Fruit fly (Drosophila melanogaster) whole organism, embryonic: Measurements from ENCODE around the gene ova.
A peak's percentile ranks its signal among the peaks of the same experiment; 100 is the strongest.

Experiments
- Adf1 ChIP-seq: fragments of 200-800 bp; sonication (Bioruptor generic); IDR thresholded peaks from 2 replicates; pipeline ENCODE4 v1.3.6; 2022; ENCODE audit warnings: missing biosample characterization, missing genetic modification characterization
- CG10147 ChIP-seq: fragments of 200-800 bp; sonication (Bioruptor generic); optimal IDR thresholded peaks from 2 replicates; lab custom pipeline; 2019; ENCODE audit warnings: missing biosample characterization, mild to moderate bottlenecking, missing genetic modification characterization, moderate library complexity
- CG10209 ChIP-seq: fragments of 200-800 bp; sonication (Bioruptor generic); optimal IDR thresholded peaks from 3 replicates; lab custom pipeline; 2017; ENCODE audit warnings: missing biosample characterization, mild to moderate bottlenecking, missing genetic modification characterization, missing genetic modification reagents
- CG10462 ChIP-seq: fragments of 200-800 bp; sonication (Bioruptor generic); optimal IDR thresholded peaks from 2 replicates; lab custom pipeline; 2016; ENCODE audit warnings: missing biosample characterization, missing genetic modification characterization
- CG11085 ChIP-seq: fragments of 200-800 bp; sonication (Bioruptor generic); IDR thresholded peaks from 2 replicates; pipeline ENCODE4 v1.3.6; 2022; ENCODE audit warnings: missing biosample characterization, missing genetic modification characterization
- CG11456 ChIP-seq: fragments of 200-800 bp; sonication (Bioruptor generic); IDR thresholded peaks from 3 replicates; pipeline ENCODE4 v1.3.6; 2022; ENCODE audit warnings: missing biosample characterization, missing genetic modification characterization
- CG12155 ChIP-seq: fragments of 200-800 bp; sonication (Bioruptor generic); optimal IDR thresholded peaks from 3 replicates; lab custom pipeline; 2016; ENCODE audit warnings: missing biosample characterization, missing genetic modification characterization
- CG12219 ChIP-seq: fragments of 200-800 bp; sonication (Bioruptor generic); optimal IDR thresholded peaks from 3 replicates; lab custom pipeline; 2018; ENCODE audit warnings: missing biosample characterization, mild to moderate bottlenecking, missing genetic modification characterization
- CG13894 ChIP-seq: fragments of 200-800 bp; sonication (Bioruptor generic); optimal IDR thresholded peaks from 3 replicates; lab custom pipeline; 2018; ENCODE audit warnings: missing biosample characterization, mild to moderate bottlenecking, missing genetic modification characterization, moderate library complexity
- CG17361 ChIP-seq: fragments of 200-800 bp; sonication (Bioruptor generic); IDR thresholded peaks from 3 replicates; pipeline ENCODE4 v1.3.6; 2022; ENCODE audit warnings: missing biosample characterization, missing genetic modification characterization
- CG18262 ChIP-seq: fragments of 200-800 bp; optimal IDR thresholded peaks from 3 replicates; lab custom pipeline; 2019; ENCODE audit warnings: missing biosample characterization, mild to moderate bottlenecking, missing genetic modification characterization, moderate library complexity
- CG2875 ChIP-seq: fragments of 200-800 bp; sonication (Bioruptor generic); optimal IDR thresholded peaks from 2 replicates; lab custom pipeline; 2017; ENCODE audit warnings: missing biosample characterization, mild to moderate bottlenecking, missing genetic modification characterization, missing genetic modification reagents
- CG30403 ChIP-seq: fragments of 200-800 bp; sonication (Bioruptor generic); optimal IDR thresholded peaks from 3 replicates; lab custom pipeline; 2016; ENCODE audit warnings: missing biosample characterization, missing genetic modification characterization
- CG30431 ChIP-seq: fragments of 200-800 bp; sonication (Bioruptor generic); optimal IDR thresholded peaks from 2 replicates; lab custom pipeline; 2017; ENCODE audit warnings: missing biosample characterization, missing genetic modification characterization
- CG31365 ChIP-seq: fragments of 200-800 bp; sonication (Bioruptor generic); optimal IDR thresholded peaks from 2 replicates; lab custom pipeline; 2018; ENCODE audit warnings: missing biosample characterization, mild to moderate bottlenecking, missing genetic modification characterization
- CG5953 ChIP-seq: fragments of 200-800 bp; sonication (Bioruptor generic); IDR thresholded peaks from 2 replicates; pipeline ENCODE4 v1.3.6; 2022; ENCODE audit warnings: missing biosample characterization, missing genetic modification characterization
- CG6654 ChIP-seq: fragments of 200-800 bp; sonication (Bioruptor generic); optimal IDR thresholded peaks from 2 replicates; lab custom pipeline; 2017; ENCODE audit warnings: missing biosample characterization, mild to moderate bottlenecking, missing genetic modification characterization
- CG8089 ChIP-seq: fragments of 200-800 bp; sonication (Bioruptor generic); optimal IDR thresholded peaks from 3 replicates; lab custom pipeline; 2016; ENCODE audit warnings: missing biosample characterization, missing genetic modification characterization
- CG8944 ChIP-seq: fragments of 200-800 bp; sonication (Bioruptor generic); optimal IDR thresholded peaks from 3 replicates; lab custom pipeline; 2016; ENCODE audit warnings: missing biosample characterization, missing genetic modification characterization
- CG9797 ChIP-seq: fragments of 200-800 bp; sonication (Bioruptor generic); optimal IDR thresholded peaks from 3 replicates; lab custom pipeline; 2018; ENCODE audit warnings: missing biosample characterization, mild to moderate bottlenecking, missing genetic modification characterization
- CkIIα-i1 ChIP-seq: fragments of 200-800 bp; sonication (Bioruptor generic); IDR thresholded peaks from 2 replicates; pipeline ENCODE4 v1.3.6; 2022; ENCODE audit warnings: missing biosample characterization, missing genetic modification characterization
- D19A ChIP-seq: fragments of 200-800 bp; optimal IDR thresholded peaks from 3 replicates; lab custom pipeline; 2019; ENCODE audit warnings: missing biosample characterization, mild to moderate bottlenecking, missing genetic modification characterization, moderate library complexity
- Dfd ChIP-seq, 2 experiments: fragments of >200 bp; optimal IDR thresholded peaks; 2 replicates each; lab custom pipeline; 2017; ENCODE audit warnings: missing biosample characterization in 2 of 2, missing genetic modification characterization in 2 of 2
- Doc3 ChIP-seq: fragments of 200-800 bp; sonication (Bioruptor generic); IDR thresholded peaks from 3 replicates; pipeline ENCODE4 v1.3.6; 2022; ENCODE audit warnings: missing biosample characterization, missing genetic modification characterization; ENCODE audit not compliant: partially characterized antibody
- Gug ChIP-seq: fragments of 200-800 bp; sonication (Bioruptor generic); IDR thresholded peaks from 4 replicates; pipeline ENCODE4 v1.3.6; 2022; ENCODE audit warnings: missing biosample characterization, missing genetic modification characterization
- HmgD ChIP-seq: fragments of 200-800 bp; sonication (Bioruptor generic); optimal IDR thresholded peaks from 3 replicates; lab custom pipeline; 2016; ENCODE audit warnings: missing biosample characterization, missing genetic modification characterization
- Jarid2 ChIP-seq: fragments of 200-800 bp; sonication (Bioruptor generic); optimal IDR thresholded peaks from 3 replicates; lab custom pipeline; 2017; ENCODE audit warnings: mild to moderate bottlenecking, missing biosample characterization, missing genetic modification reagents, missing genetic modification characterization
- Kr ChIP-seq: fragments of 200-800 bp; sonication (Bioruptor generic); optimal IDR thresholded peaks from 2 replicates; lab custom pipeline; 2017; ENCODE audit warnings: missing biosample characterization, mild to moderate bottlenecking, missing genetic modification characterization
- Med ChIP-seq: fragments of 200-800 bp; sonication (Bioruptor generic); peaks from one replicate; lab custom pipeline; 2016; ENCODE audit warnings: missing biosample characterization, missing genetic modification characterization, mild to moderate bottlenecking, inconsistent platforms, moderate library complexity
- Neu2 ChIP-seq: fragments of 200-800 bp; sonication (Bioruptor generic); optimal IDR thresholded peaks from 3 replicates; lab custom pipeline; 2016; ENCODE audit warnings: missing biosample characterization, missing genetic modification characterization, borderline replicate concordance
- Opbp ChIP-seq: fragments of 200-800 bp; sonication (Bioruptor generic); IDR thresholded peaks from 3 replicates; pipeline ENCODE4 v1.3.6; 2022; ENCODE audit warnings: missing biosample characterization, missing genetic modification characterization; ENCODE audit not compliant: partially characterized antibody
- TFAM ChIP-seq: fragments of 200-800 bp; sonication (Bioruptor generic); optimal IDR thresholded peaks from 2 replicates; lab custom pipeline; 2017; ENCODE audit warnings: missing biosample characterization, missing genetic modification characterization, inconsistent platforms
- btn ChIP-seq: fragments of 200-800 bp; sonication (Bioruptor generic); optimal IDR thresholded peaks from 2 replicates; lab custom pipeline; 2016; ENCODE audit warnings: missing biosample characterization, missing genetic modification characterization
- cas ChIP-seq: fragments of 200-800 bp; sonication (Bioruptor generic); IDR thresholded peaks from 2 replicates; pipeline ENCODE4 v1.3.6; 2022; ENCODE audit warnings: missing biosample characterization, missing genetic modification characterization
- crc ChIP-seq: fragments of 200-800 bp; sonication (Bioruptor generic); optimal IDR thresholded peaks from 2 replicates; lab custom pipeline; 2016; ENCODE audit warnings: missing biosample characterization, missing genetic modification characterization
- crol ChIP-seq: fragments of 200-800 bp; sonication (Bioruptor generic); IDR thresholded peaks from 2 replicates; pipeline ENCODE4 v1.3.6; 2022; ENCODE audit warnings: missing biosample characterization, missing genetic modification characterization
- dm ChIP-seq: fragments of 200-800 bp; sonication (Bioruptor generic); optimal IDR thresholded peaks from 3 replicates; lab custom pipeline; 2016; ENCODE audit warnings: missing biosample characterization, missing genetic modification characterization
- fd102C ChIP-seq: fragments of 200-800 bp; sonication (Bioruptor generic); optimal IDR thresholded peaks from 2 replicates; lab custom pipeline; 2018; ENCODE audit warnings: missing biosample characterization, mild to moderate bottlenecking, missing genetic modification characterization, moderate library complexity
- gcm2 ChIP-seq: fragments of 200-800 bp; sonication (Bioruptor generic); optimal IDR thresholded peaks from 2 replicates; lab custom pipeline; 2016; ENCODE audit warnings: missing biosample characterization, missing genetic modification characterization
- jigr1 ChIP-seq: fragments of 200-800 bp; sonication (Bioruptor generic); IDR thresholded peaks from 3 replicates; pipeline ENCODE4 v1.3.6; 2022; ENCODE audit warnings: missing biosample characterization, missing genetic modification characterization
- lola ChIP-seq, 3 experiments: fragments of >200 bp in 2 of 3; fragments of 200-800 bp in 1 of 3; sonication (Bioruptor generic) in 1 of 3; optimal IDR thresholded peaks; 2 replicates each; lab custom pipeline; 2017 to 2019; ENCODE audit warnings: missing biosample characterization in 3 of 3, missing genetic modification characterization in 3 of 3, mild to moderate bottlenecking in 1 of 3, moderate library complexity in 1 of 3
- nau ChIP-seq: fragments of 200-800 bp; sonication (Bioruptor generic); optimal IDR thresholded peaks from 3 replicates; lab custom pipeline; 2017; ENCODE audit warnings: missing biosample characterization, mild to moderate bottlenecking, missing genetic modification characterization, missing genetic modification reagents
- nmo ChIP-seq: fragments of 200-800 bp; sonication (Bioruptor generic); optimal IDR thresholded peaks from 2 replicates; lab custom pipeline; 2018; ENCODE audit warnings: missing biosample characterization, mild to moderate bottlenecking, missing genetic modification characterization, moderate library complexity
- odd ChIP-seq: fragments of 200-800 bp; sonication (Bioruptor generic); optimal IDR thresholded peaks from 2 replicates; lab custom pipeline; 2017; ENCODE audit warnings: missing biosample characterization, mild to moderate bottlenecking, missing genetic modification characterization
- onecut ChIP-seq: fragments of 200-800 bp; sonication (Bioruptor generic); IDR thresholded peaks from 2 replicates; pipeline ENCODE4 v1.3.6; 2022; ENCODE audit warnings: missing biosample characterization, missing genetic modification characterization
- pfk ChIP-seq: fragments of 200-800 bp; sonication (Bioruptor generic); optimal IDR thresholded peaks from 2 replicates; lab custom pipeline; 2018; ENCODE audit warnings: missing biosample characterization, mild to moderate bottlenecking, missing genetic modification characterization, moderate library complexity
- ro ChIP-seq: fragments of 200-800 bp; sonication (Bioruptor generic); IDR thresholded peaks from 2 replicates; pipeline ENCODE4 v1.3.6; 2022; ENCODE audit warnings: missing biosample characterization, missing genetic modification characterization
- sim ChIP-seq: fragments of 200-800 bp; sonication (Bioruptor generic); IDR thresholded peaks from 2 replicates; pipeline ENCODE4 v1.3.6; 2022; ENCODE audit warnings: missing biosample characterization, missing genetic modification characterization
- unpg ChIP-seq: fragments of 200-800 bp; sonication (Bioruptor generic); optimal IDR thresholded peaks from 3 replicates; lab custom pipeline; 2018; ENCODE audit warnings: missing biosample characterization, mild to moderate bottlenecking, missing genetic modification characterization, moderate library complexity
- zf30C ChIP-seq: fragments of 200-800 bp; sonication (Bioruptor generic); optimal IDR thresholded peaks from 3 replicates; lab custom pipeline; 2018; ENCODE audit warnings: missing biosample characterization, mild to moderate bottlenecking, missing genetic modification characterization
- zfh1 ChIP-seq: fragments of 200-800 bp; sonication (Bioruptor generic); IDR thresholded peaks from 3 replicates; pipeline ENCODE4 v1.3.6; 2022; ENCODE audit warnings: missing biosample characterization, missing genetic modification characterization

The ova gene

DNA sequence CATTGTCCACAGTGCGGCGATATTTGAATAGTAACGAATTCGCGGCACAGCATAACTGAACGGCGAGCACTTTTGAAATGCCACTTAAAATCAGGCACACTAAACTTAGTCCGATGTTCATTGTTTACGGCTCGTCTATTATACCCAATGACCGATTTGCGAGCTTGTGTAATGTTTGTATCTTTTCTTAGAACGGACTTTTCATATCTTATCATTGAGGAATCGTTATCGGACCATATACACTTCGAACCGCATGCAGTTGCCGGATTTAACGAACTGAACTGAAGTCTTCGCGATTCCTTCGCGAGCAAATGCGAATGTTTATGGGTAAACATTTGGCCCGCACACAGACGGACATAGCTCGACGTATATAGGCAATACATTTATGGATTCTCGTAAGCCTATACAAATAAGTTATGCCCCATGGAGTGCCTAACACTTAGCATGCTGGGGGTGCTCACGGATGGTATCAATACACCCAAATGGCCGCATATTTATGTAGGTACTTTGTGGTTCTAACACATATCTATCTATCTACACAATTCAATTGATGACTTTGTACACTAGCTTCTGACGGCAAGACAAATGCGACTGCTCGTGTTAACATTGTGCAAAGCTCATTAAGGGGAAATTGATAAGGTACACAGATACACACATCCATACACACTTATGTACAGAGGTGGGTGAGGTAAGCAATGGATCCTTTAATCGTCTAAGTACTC lies 6.4 kb upstream of the ova start, which contains the start of gene mthl15 (continued):
- no peak for TF ChIP-seq CG13894 (tag; lab: Kevin White, UChicago)
- no peak for TF ChIP-seq CG30403 (GFP tag; lab: Kevin White, UChicago)
- no peak for TF ChIP-seq CG5953
- no peak for TF ChIP-seq odd
- TF ChIP-seq zfh1 (GFP tag; lab: Robert Waterston, UW): no peak
- TF ChIP-seq Doc3 (GFP tag; lab: Robert Waterston, UW): no peak
- no peak for TF ChIP-seq Dfd (GFP tag; optimal IDR thresholded peaks at IDR 0.05; lab: Kevin White, UChicago)
- no peak for TF ChIP-seq gcm2 (GFP tag; lab: Kevin White, UChicago)
- no peak for TF ChIP-seq CG11085 (GFP tag; lab: Robert Waterston, UW)
- no peak for TF ChIP-seq CG9797 (GFP tag; lab: Kevin White, UChicago)
- TF ChIP-seq CG12219 (GFP tag; lab: Kevin White, UChicago): peak; percentile 31
- TF ChIP-seq CG30431 (GFP tag; lab: Kevin White, UChicago): no peak
- no peak for TF ChIP-seq CG18262 (tag; lab: Kevin White, UChicago)
- no peak for TF ChIP-seq CG6654
- TF ChIP-seq CG17361 (GFP tag; lab: Robert Waterston, UW): no peak
- no peak for TF ChIP-seq Opbp (GFP tag; lab: Robert Waterston, UW)
- no peak for TF ChIP-seq cas (GFP tag; lab: Robert Waterston, UW)
- TF ChIP-seq TFAM (GFP tag; lab: Kevin White, UChicago): no peak
- no peak for TF ChIP-seq Adf1
- TF ChIP-seq D19A: no peak
- no peak for TF ChIP-seq CG10209
- no peak for TF ChIP-seq CG10462 (GFP tag; lab: Kevin White, UChicago)
- no peak for TF ChIP-seq CG2875 (GFP tag; lab: Kevin White, UChicago)
- no peak for TF ChIP-seq onecut (GFP tag; lab: Robert Waterston, UW)
- no peak for TF ChIP-seq HmgD
- no peak for TF ChIP-seq btn (GFP tag; lab: Kevin White, UChicago)
- TF ChIP-seq crc (GFP tag; lab: Kevin White, UChicago): peak; percentile 6
- no peak for TF ChIP-seq CG31365 (tag; lab: Kevin White, UChicago)
- TF ChIP-seq Kr (GFP tag; lab: Kevin White, UChicago): peak; percentile 0
- TF ChIP-seq jigr1 (GFP tag; lab: Robert Waterston, UW): no peak
- no peak for TF ChIP-seq pfk (GFP tag; lab: Kevin White, UChicago)
- no peak for TF ChIP-seq CG10147 (GFP tag; lab: Kevin White, UChicago)
- TF ChIP-seq CG8944 (GFP tag; lab: Kevin White, UChicago): no peak
- no peak for TF ChIP-seq Neu2 (GFP tag; lab: Kevin White, UChicago)
- peak; percentile 73 for TF ChIP-seq Med (GFP tag; lab: Kevin White, UChicago)
- no peak for TF ChIP-seq Gug
- no peak for TF ChIP-seq CG8089 (GFP tag; lab: Kevin White, UChicago)
- TF ChIP-seq nmo (GFP tag; lab: Kevin White, UChicago): no peak
- TF ChIP-seq lola (GFP tag; optimal IDR thresholded peaks at IDR 0.05; lab: Kevin White, UChicago): no peak
- TF ChIP-seq zf30C (GFP tag; lab: Kevin White, UChicago): no peak
- TF ChIP-seq fd102C (GFP tag; lab: Kevin White, UChicago): no peak
- no peak for TF ChIP-seq unpg (GFP tag; lab: Kevin White, UChicago)
- TF ChIP-seq sim: no peak
- no peak for TF ChIP-seq CkIIα-i1 (GFP tag; lab: Robert Waterston, UW)
- TF ChIP-seq CG12155: no peak
- no peak for TF ChIP-seq dm
- no peak for TF ChIP-seq nau (GFP tag; lab: Kevin White, UChicago)
- TF ChIP-seq crol: no peak
- TF ChIP-seq CG11456 (GFP tag; lab: Robert Waterston, UW): no peak
- TF ChIP-seq ro (GFP tag; lab: Robert Waterston, UW): no peak
- no peak for TF ChIP-seq Jarid2
